Fruit fly (Drosophila melanogaster) whole organism, prepupa: ENCODE measurements around the gene Mnt.

Experiments used
- Blimp-1 ChIP-seq: fragments of 200-800 bp; sonication (Bioruptor generic); optimal IDR thresholded peaks from 3 replicates; lab custom pipeline; 2017; ENCODE audit warnings: missing biosample characterization, missing genetic modification characterization, mild to moderate bottlenecking, moderate library complexity, missing genetic modification reagents
- CG10631 ChIP-seq: fragments of 200-800 bp; sonication (Bioruptor generic); optimal IDR thresholded peaks from 2 replicates; lab custom pipeline; 2016; ENCODE audit warnings: missing biosample characterization, missing genetic modification characterization
- CG10669 ChIP-seq: fragments of 200-800 bp; sonication (Bioruptor generic); optimal IDR thresholded peaks from 3 replicates; lab custom pipeline; 2018; ENCODE audit warnings: missing biosample characterization, mild to moderate bottlenecking, missing genetic modification characterization, moderate library complexity
- CG11294 ChIP-seq: fragments of 200-800 bp; sonication (Bioruptor generic); IDR thresholded peaks from 2 replicates; pipeline ENCODE4 v1.3.6; 2022; ENCODE audit warnings: missing biosample characterization, missing genetic modification characterization
- CG11762 ChIP-seq: fragments of 200-800 bp; sonication (Bioruptor generic); optimal IDR thresholded peaks from 3 replicates; lab custom pipeline; 2016; ENCODE audit warnings: missing biosample characterization, missing genetic modification characterization; ENCODE audit not compliant: insufficient read depth
- CG11902 ChIP-seq: fragments of 200-800 bp; sonication (Bioruptor generic); optimal IDR thresholded peaks from 3 replicates; lab custom pipeline; 2016; ENCODE audit warnings: missing biosample characterization, missing genetic modification characterization
- CG15336 ChIP-seq: fragments of 200-800 bp; sonication (Bioruptor generic); IDR thresholded peaks from 2 replicates; pipeline ENCODE4 v1.3.6; 2022; ENCODE audit warnings: missing biosample characterization, missing genetic modification characterization
- CG1621 ChIP-seq: fragments of 200-800 bp; sonication (Bioruptor generic); optimal IDR thresholded peaks from 3 replicates; lab custom pipeline; 2018; ENCODE audit warnings: missing biosample characterization, mild to moderate bottlenecking, missing genetic modification characterization
- CG16779 ChIP-seq: fragments of 200-800 bp; sonication (Bioruptor generic); optimal IDR thresholded peaks from 3 replicates; lab custom pipeline; 2017; ENCODE audit warnings: missing biosample characterization, mild to moderate bottlenecking, missing genetic modification characterization
- CG3032 ChIP-seq: fragments of 200-800 bp; optimal IDR thresholded peaks from 2 replicates; lab custom pipeline; 2019; ENCODE audit warnings: missing biosample characterization, mild to moderate bottlenecking, missing genetic modification characterization, moderate library complexity
- CG31627 ChIP-seq: fragments of 200-800 bp; sonication (Bioruptor generic); optimal IDR thresholded peaks from 3 replicates; lab custom pipeline; 2016; ENCODE audit warnings: missing biosample characterization, missing genetic modification characterization
- CG32006 ChIP-seq: fragments of 200-800 bp; sonication (Bioruptor generic); optimal IDR thresholded peaks from 3 replicates; lab custom pipeline; 2017; ENCODE audit warnings: missing biosample characterization, mild to moderate bottlenecking, missing genetic modification characterization
- CG34406 ChIP-seq: fragments of 200-800 bp; sonication (Bioruptor generic); optimal IDR thresholded peaks from 3 replicates; lab custom pipeline; 2016; ENCODE audit warnings: missing biosample characterization, missing genetic modification characterization
- CG4318 ChIP-seq: fragments of 200-800 bp; sonication (Bioruptor generic); optimal IDR thresholded peaks from 3 replicates; lab custom pipeline; 2017; ENCODE audit warnings: missing biosample characterization, mild to moderate bottlenecking, missing genetic modification characterization
- CG6163 ChIP-seq: fragments of 200-800 bp; sonication (Bioruptor generic); IDR thresholded peaks from 3 replicates; pipeline ENCODE4 v1.3.6; 2022; ENCODE audit warnings: missing biosample characterization, missing genetic modification characterization
- CG6276 ChIP-seq: fragments of 200-800 bp; sonication (Bioruptor generic); optimal IDR thresholded peaks from 2 replicates; lab custom pipeline; 2017; ENCODE audit warnings: missing biosample characterization, mild to moderate bottlenecking, missing genetic modification characterization
- CG6792 ChIP-seq: fragments of 200-800 bp; sonication (Bioruptor generic); optimal IDR thresholded peaks from 3 replicates; lab custom pipeline; 2016; ENCODE audit warnings: missing biosample characterization, missing genetic modification characterization
- CG6808 ChIP-seq: fragments of 200-800 bp; sonication (Bioruptor generic); optimal IDR thresholded peaks from 3 replicates; lab custom pipeline; 2017; ENCODE audit warnings: missing biosample characterization, missing genetic modification characterization, mild to moderate bottlenecking, moderate library complexity, missing genetic modification reagents
- CG7368 ChIP-seq: fragments of 200-800 bp; sonication (Bioruptor generic); optimal IDR thresholded peaks from 3 replicates; lab custom pipeline; 2016; ENCODE audit warnings: missing biosample characterization, missing genetic modification characterization
- CG8119 ChIP-seq: fragments of 200-800 bp; sonication (Bioruptor generic); IDR thresholded peaks from 3 replicates; pipeline ENCODE4 v1.3.6; 2022; ENCODE audit warnings: missing biosample characterization, missing genetic modification characterization
- CG8319 ChIP-seq: fragments of 200-800 bp; sonication (Bioruptor generic); optimal IDR thresholded peaks from 3 replicates; lab custom pipeline; 2016; ENCODE audit warnings: missing biosample characterization, missing genetic modification characterization
- CG9139 ChIP-seq: fragments of 200-800 bp; sonication (Bioruptor generic); optimal IDR thresholded peaks from 3 replicates; lab custom pipeline; 2017; ENCODE audit warnings: missing biosample characterization, mild to moderate bottlenecking, missing genetic modification characterization
- Eip78C ChIP-seq: fragments of 200-800 bp; sonication (Bioruptor generic); peaks from one replicate; lab custom pipeline; 2016; ENCODE audit warnings: missing biosample characterization, missing genetic modification characterization
- Eip93F ChIP-seq: fragments of 200-800 bp; sonication (Bioruptor generic); optimal IDR thresholded peaks from 2 replicates; lab custom pipeline; 2016; ENCODE audit warnings: missing biosample characterization, mild to moderate bottlenecking, missing genetic modification characterization
- Ets21C ChIP-seq: fragments of 200-800 bp; sonication (Bioruptor generic); optimal IDR thresholded peaks from 3 replicates; lab custom pipeline; 2016; ENCODE audit warnings: missing biosample characterization, missing genetic modification characterization
- Ets96B ChIP-seq: fragments of 200-800 bp; optimal IDR thresholded peaks from 2 replicates; lab custom pipeline; 2019; ENCODE audit warnings: missing biosample characterization, mild to moderate bottlenecking, missing genetic modification characterization, moderate library complexity
- Gug ChIP-seq: fragments of 200-800 bp; sonication (Bioruptor generic); IDR thresholded peaks from 2 replicates; pipeline ENCODE4 v1.3.6; 2022; ENCODE audit warnings: missing biosample characterization, missing genetic modification characterization
- Hr38 ChIP-seq: sonication (Bioruptor generic); optimal IDR thresholded peaks from 2 replicates; lab custom pipeline; 2016; ENCODE audit warnings: missing biosample characterization, missing genetic modification characterization
- Hr39 ChIP-seq: fragments of 200-800 bp; sonication (Bioruptor generic); optimal IDR thresholded peaks from 2 replicates; lab custom pipeline; 2016; ENCODE audit warnings: missing biosample characterization, missing genetic modification characterization
- Hr4 ChIP-seq: fragments of 200-800 bp; sonication (Bioruptor generic); optimal IDR thresholded peaks from 3 replicates; lab custom pipeline; 2016; ENCODE audit warnings: missing biosample characterization, missing genetic modification characterization
- Met ChIP-seq: fragments of 200-800 bp; sonication (Bioruptor generic); optimal IDR thresholded peaks from 3 replicates; lab custom pipeline; 2016; ENCODE audit warnings: missing biosample characterization, missing genetic modification characterization
- OdsH ChIP-seq: fragments of 200-800 bp; sonication (Bioruptor generic); optimal IDR thresholded peaks from 3 replicates; lab custom pipeline; 2016; ENCODE audit warnings: missing biosample characterization, missing genetic modification characterization
- Smox ChIP-seq: fragments of 200-800 bp; sonication (Bioruptor generic); optimal IDR thresholded peaks from 3 replicates; lab custom pipeline; 2016; ENCODE audit warnings: missing biosample characterization, missing genetic modification characterization
- Sox14 ChIP-seq: fragments of 200-800 bp; sonication (Bioruptor generic); optimal IDR thresholded peaks from 3 replicates; lab custom pipeline; 2016; ENCODE audit warnings: missing biosample characterization, missing genetic modification characterization
- Sox15 ChIP-seq: fragments of 200-800 bp; sonication (Bioruptor generic); optimal IDR thresholded peaks from 3 replicates; lab custom pipeline; 2016; ENCODE audit warnings: missing biosample characterization, missing genetic modification characterization
- achi ChIP-seq: fragments of 200-800 bp; sonication (Bioruptor generic); optimal IDR thresholded peaks from 3 replicates; lab custom pipeline; 2016; ENCODE audit warnings: missing biosample characterization, missing genetic modification characterization
- acj6 ChIP-seq: fragments of 200-800 bp; sonication (Bioruptor generic); optimal IDR thresholded peaks from 3 replicates; lab custom pipeline; 2016; ENCODE audit warnings: missing biosample characterization, missing genetic modification characterization
- cyc ChIP-seq: fragments of 200-800 bp; sonication (Bioruptor generic); optimal IDR thresholded peaks from 3 replicates; lab custom pipeline; 2016; ENCODE audit warnings: missing biosample characterization, missing genetic modification characterization
- dac ChIP-seq: fragments of 200-800 bp; sonication (Bioruptor generic); optimal IDR thresholded peaks from 2 replicates; lab custom pipeline; 2017; ENCODE audit warnings: missing biosample characterization, mild to moderate bottlenecking, missing genetic modification characterization
- eg ChIP-seq: fragments of 200-800 bp; sonication (Bioruptor generic); IDR thresholded peaks from 3 replicates; pipeline ENCODE4 v1.3.6; 2022; ENCODE audit warnings: missing biosample characterization, missing genetic modification characterization
- fd59A ChIP-seq: fragments of 200-800 bp; sonication (Bioruptor generic); optimal IDR thresholded peaks from 2 replicates; lab custom pipeline; 2017; ENCODE audit warnings: missing biosample characterization, mild to moderate bottlenecking, missing genetic modification characterization, missing genetic modification reagents
- fd85E ChIP-seq: fragments of 200-800 bp; sonication (Bioruptor generic); optimal IDR thresholded peaks from 3 replicates; lab custom pipeline; 2016; ENCODE audit warnings: missing biosample characterization, missing genetic modification characterization
- fkh ChIP-seq: fragments of 200-800 bp; sonication (Bioruptor generic); optimal IDR thresholded peaks from 3 replicates; lab custom pipeline; 2017; ENCODE audit warnings: missing biosample characterization, mild to moderate bottlenecking, missing genetic modification characterization, moderate library complexity
- lz ChIP-seq: fragments of 200-800 bp; sonication (Bioruptor generic); optimal IDR thresholded peaks from 3 replicates; lab custom pipeline; 2016; ENCODE audit warnings: missing biosample characterization, missing genetic modification characterization
- net ChIP-seq: fragments of 200-800 bp; sonication (Bioruptor generic); optimal IDR thresholded peaks from 3 replicates; lab custom pipeline; 2016; ENCODE audit warnings: missing biosample characterization, missing genetic modification characterization
- pdm3 ChIP-seq: fragments of 200-800 bp; sonication (Bioruptor generic); optimal IDR thresholded peaks from 3 replicates; lab custom pipeline; 2016; ENCODE audit warnings: missing biosample characterization, missing genetic modification characterization
- spab ChIP-seq: fragments of 200-800 bp; sonication (Bioruptor generic); optimal IDR thresholded peaks from 2 replicates; lab custom pipeline; 2017; ENCODE audit warnings: missing biosample characterization, mild to moderate bottlenecking, missing genetic modification characterization, missing genetic modification reagents
- ss ChIP-seq, 2 experiments: fragments of 200-800 bp; sonication (Bioruptor generic); optimal IDR thresholded peaks; 2 replicates in 1 of 2; 3 replicates in 1 of 2; lab custom pipeline; 2017 to 2018; ENCODE audit warnings: mild to moderate bottlenecking in 2 of 2, missing biosample characterization in 2 of 2, missing genetic modification characterization in 2 of 2, moderate library complexity in 1 of 2
- svp ChIP-seq: fragments of 200-800 bp; sonication (Bioruptor generic); peaks from one replicate; lab custom pipeline; 2016; ENCODE audit warnings: missing biosample characterization, missing genetic modification characterization

Gene Mnt

DNA sequence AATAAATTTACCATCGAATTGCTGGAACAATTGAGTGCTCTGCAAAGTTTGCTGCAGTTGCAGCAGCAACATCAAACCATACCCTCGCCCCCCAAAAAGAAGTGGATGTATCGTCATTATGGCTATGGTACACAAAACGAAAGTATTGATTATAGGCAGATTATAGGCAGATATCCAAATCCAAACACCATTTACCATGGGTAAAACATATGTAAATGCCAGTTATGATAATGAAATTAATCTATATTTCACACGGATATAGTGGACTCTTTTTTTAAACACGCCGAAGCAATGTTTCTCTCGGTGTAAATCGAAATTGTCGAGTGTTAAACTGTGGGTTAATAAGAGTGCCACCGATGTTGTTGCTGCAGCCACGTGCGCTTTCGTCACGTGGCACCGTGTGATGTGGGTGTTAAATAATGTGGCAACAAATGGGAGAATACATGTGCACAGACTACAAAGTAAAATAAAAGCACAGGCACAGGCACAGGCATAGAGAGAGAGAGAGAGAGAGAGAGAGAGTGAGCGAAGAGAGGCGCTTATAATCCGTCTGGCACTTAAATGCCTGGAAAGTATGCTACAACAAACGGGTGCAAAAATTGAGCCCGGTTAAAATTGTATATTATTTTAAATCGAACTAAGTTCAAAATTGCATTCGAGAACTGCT lies 25.1 kb downstream of the Mnt start (continued):
- no peak for TF ChIP-seq Blimp-1 (GFP tag; lab: Kevin White, UChicago)
- no peak for TF ChIP-seq CG1621 (tag; lab: Kevin White, UChicago)
- peak; percentile 60 for TF ChIP-seq svp (GFP tag; lab: Kevin White, UChicago)
- TF ChIP-seq CG6792 (GFP tag; lab: Kevin White, UChicago) = peak; percentile 1
- TF ChIP-seq fkh (GFP tag; lab: Kevin White, UChicago) = no peak
- no peak for TF ChIP-seq eg (GFP tag; lab: Robert Waterston, UW)
- TF ChIP-seq dac (GFP tag; lab: Kevin White, UChicago) = peak; percentile 14
- no peak for TF ChIP-seq Sox14 (GFP tag; lab: Kevin White, UChicago)
- TF ChIP-seq Met = peak; percentile 55
- TF ChIP-seq CG8119 (GFP tag; lab: Robert Waterston, UW) = no peak; the same call in 2 of the 3 replicates
- no peak for TF ChIP-seq Hr38
- TF ChIP-seq Ets21C (GFP tag; lab: Kevin White, UChicago) = peak; percentile 7
- no peak for TF ChIP-seq CG8319
- TF ChIP-seq CG11294 (GFP tag; lab: Robert Waterston, UW) = no peak
- no peak for TF ChIP-seq CG15336 (GFP tag; lab: Robert Waterston, UW)
- TF ChIP-seq CG11902 (GFP tag; lab: Kevin White, UChicago) = no peak
- no peak for TF ChIP-seq Eip93F (GFP tag; lab: Kevin White, UChicago)
- no peak for TF ChIP-seq CG6808 (GFP tag; lab: Kevin White, UChicago)
- peak; percentile 11 for TF ChIP-seq CG4318 (GFP tag; lab: Kevin White, UChicago)
- peak; percentile 85 for TF ChIP-seq Eip78C
- no peak for TF ChIP-seq Sox15
- no peak for TF ChIP-seq spab (GFP tag; lab: Kevin White, UChicago)
- TF ChIP-seq achi = no peak
- peak; percentile 1 for TF ChIP-seq CG34406
- no peak for TF ChIP-seq Gug (GFP tag; lab: Robert Waterston, UW)
- TF ChIP-seq Smox = peak; percentile 16
- TF ChIP-seq CG6276 = no peak
- peak; percentile 13 for TF ChIP-seq CG10631 (GFP tag; lab: Kevin White, UChicago)
- TF ChIP-seq Ets96B (tag; lab: Kevin White, UChicago) = no peak
- no peak for TF ChIP-seq fd85E (GFP tag; lab: Kevin White, UChicago)
- TF ChIP-seq fd59A (GFP tag; lab: Kevin White, UChicago) = no peak
- no peak for TF ChIP-seq CG10669 (GFP tag; lab: Kevin White, UChicago)

dm6 chrX:3704204-3704660 lies 32.6 kb downstream of the Mnt start:
- TF ChIP-seq OdsH = no peak
- TF ChIP-seq CG31627 (GFP tag; lab: Kevin White, UChicago) = no peak
- no peak for TF ChIP-seq CG3032 (tag; lab: Kevin White, UChicago)
- TF ChIP-seq CG11762 (GFP tag; lab: Kevin White, UChicago) = no peak
- TF ChIP-seq ss (GFP tag; optimal IDR thresholded peaks at IDR 0.05; lab: Kevin White, UChicago) = peak; percentile 54 to 73
- no peak for TF ChIP-seq fd59A (GFP tag; lab: Kevin White, UChicago)
- TF ChIP-seq svp (GFP tag; lab: Kevin White, UChicago) = peak; percentile 77
- TF ChIP-seq lz (GFP tag; lab: Kevin White, UChicago) = peak; percentile 6
- TF ChIP-seq fkh (GFP tag; lab: Kevin White, UChicago) = peak; percentile 69
- no peak for TF ChIP-seq CG4318 (GFP tag; lab: Kevin White, UChicago)
- no peak for TF ChIP-seq Hr39 (GFP tag; lab: Kevin White, UChicago)
- TF ChIP-seq CG6276 = no peak
- TF ChIP-seq CG16779 (tag; lab: Kevin White, UChicago) = no peak
- TF ChIP-seq Sox14 (GFP tag; lab: Kevin White, UChicago) = peak; percentile 6
- TF ChIP-seq CG7368 = no peak
- TF ChIP-seq CG6792 (GFP tag; lab: Kevin White, UChicago) = peak; percentile 30
- TF ChIP-seq CG6163 (GFP tag; lab: Robert Waterston, UW) = no peak
- TF ChIP-seq CG15336 (GFP tag; lab: Robert Waterston, UW) = no peak
- TF ChIP-seq Ets96B (tag; lab: Kevin White, UChicago) = no peak
- peak; percentile 85 for TF ChIP-seq Eip78C
- peak; percentile 19 for TF ChIP-seq CG10669 (GFP tag; lab: Kevin White, UChicago)
- TF ChIP-seq Gug (GFP tag; lab: Robert Waterston, UW) = no peak
- TF ChIP-seq CG34406 = no peak
- TF ChIP-seq net = no peak
- TF ChIP-seq pdm3 (GFP tag; lab: Kevin White, UChicago) = no peak
- TF ChIP-seq CG32006 = no peak
- TF ChIP-seq Hr4 (GFP tag; lab: Kevin White, UChicago) = no peak
- no peak for TF ChIP-seq acj6 (GFP tag; lab: Kevin White, UChicago)
- TF ChIP-seq cyc (GFP tag; lab: Kevin White, UChicago) = no peak
- TF ChIP-seq Blimp-1 (GFP tag; lab: Kevin White, UChicago) = no peak
- TF ChIP-seq CG9139 (GFP tag; lab: Kevin White, UChicago) = no peak
- no peak for TF ChIP-seq CG6808 (GFP tag; lab: Kevin White, UChicago)
